Worm (Caenorhabditis elegans): ENCODE data around the gene C26B2.2.

Gene C26B2.2

DNA sequence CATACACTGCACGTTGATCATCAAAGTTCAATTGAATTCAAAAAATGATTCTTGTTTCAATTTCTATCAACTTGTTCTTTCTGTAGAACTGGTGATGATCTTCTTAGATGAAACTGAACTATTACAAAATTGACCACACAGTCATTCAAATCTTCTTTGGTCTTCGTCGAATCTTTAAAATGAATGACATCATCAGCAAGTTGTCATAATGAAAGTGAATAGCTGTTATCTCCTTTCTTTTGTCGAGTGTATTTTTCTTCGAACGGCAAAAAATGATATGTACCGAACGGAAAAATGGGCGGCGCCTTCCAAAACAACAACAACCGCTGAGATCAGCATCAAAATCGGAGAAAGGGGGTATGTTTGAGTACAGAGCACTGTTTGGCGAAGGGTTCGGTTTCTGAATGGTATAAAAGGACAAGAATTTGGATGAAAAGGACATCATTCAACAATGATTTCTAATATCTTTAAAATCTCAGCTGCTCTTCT, 44.4 kb downstream of the C26B2.2 start, which contains the start of gene ora-1:
Gene ora-1, plus strand, starts transcription at position 439 of the 489 bp plus-strand sequence.
- TF ChIP-seq nhr-25 (tag; optimal IDR thresholded peaks at IDR 0.05), result peak; percentile 14
- TF ChIP-seq elt-1 (tag; optimal IDR thresholded peaks at IDR 0.05), result no peak

DNA sequence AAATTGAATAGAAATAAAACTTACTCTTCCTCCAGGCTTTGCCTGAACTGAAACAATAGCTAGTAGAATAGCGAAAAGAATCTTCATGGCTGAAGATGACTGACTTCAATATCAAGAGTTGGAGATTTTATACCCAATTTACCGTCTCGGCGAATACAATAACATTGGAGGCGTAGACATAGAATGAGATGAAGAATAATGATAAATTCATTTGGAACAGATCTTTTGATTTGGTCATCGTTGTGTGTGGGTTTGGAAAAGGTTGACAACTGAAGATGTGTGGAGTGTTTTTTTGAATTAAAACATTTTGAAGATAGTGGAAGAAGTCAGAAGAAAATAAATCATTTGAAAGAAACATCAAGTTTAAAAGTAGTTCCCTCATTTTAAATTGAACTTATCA, 45.7 kb downstream of the C26B2.2 start, which contains the start of gene F57H12.6:
Gene F57H12.6, minus strand, starts transcription at position 101 of the 400 bp plus-strand sequence.
- TF ChIP-seq elt-3 (tag; optimal IDR thresholded peaks at IDR 0.05), result no peak
- TF ChIP-seq elt-1 (tag; optimal IDR thresholded peaks at IDR 0.05), result no peak
- no peak for TF ChIP-seq nhr-25 (tag; optimal IDR thresholded peaks at IDR 0.05)
- no peak for TF ChIP-seq nhr-28 (tag; optimal IDR thresholded peaks at IDR 0.05)
- no peak for TF ChIP-seq lsy-12 (tag; optimal IDR thresholded peaks at IDR 0.05)
- no peak for TF ChIP-seq jun-1 (tag; optimal IDR thresholded peaks at IDR 0.05)
- no peak for TF ChIP-seq elt-2 (tag; optimal IDR thresholded peaks at IDR 0.05)
- no peak for TF ChIP-seq lin-15B (tag; optimal IDR thresholded peaks at IDR 0.05)
- TF ChIP-seq ceh-82 (tag; optimal IDR thresholded peaks at IDR 0.05), result no peak
- no peak for TF ChIP-seq fos-1 (tag; optimal IDR thresholded peaks at IDR 0.05)
- no peak for TF ChIP-seq nhr-43 (tag; optimal IDR thresholded peaks at IDR 0.05; ENCODE audit: poor library complexity, severe bottlenecking)
- TF ChIP-seq ztf-11 (tag; optimal IDR thresholded peaks at IDR 0.05), result no peak
- no peak for TF ChIP-seq nfya-1 (tag; optimal IDR thresholded peaks at IDR 0.05; ENCODE audit: insufficient read depth)
- no peak for TF ChIP-seq hmg-11 (tag; optimal IDR thresholded peaks at IDR 0.05)
